Worm (Caenorhabditis elegans) whole organism, L1 larva: Measurements from ENCODE around the gene nhr-246.

ENCODE experiments used
- aly-2 ChIP-seq: fragments of 150-350 bp; optimal IDR thresholded peaks from 2 replicates; lab custom pipeline; 2014; ENCODE audit warnings: missing biosample characterization, missing genetic modification characterization
- ceh-88 ChIP-seq: fragments of 200-800 bp; sonication (Bioruptor generic); IDR thresholded peaks from 2 replicates; pipeline ENCODE4 v1.3.6; 2022; ENCODE audit warnings: missing genetic modification characterization, missing compliant biosample characterization
- efl-1 ChIP-seq, 4 experiments: fragments of 150-350 bp; optimal IDR thresholded peaks in 3 of 4; peaks in 1 of 4; 1 replicate in 1 of 4; 2 replicates in 3 of 4; lab custom pipeline; 2014; ENCODE audit warnings: missing biosample characterization in 2 of 4, missing genetic modification characterization in 2 of 4, missing genetic modification reagents in 2 of 4
- elt-3 ChIP-seq, 6 experiments: fragments of 150-350 bp in 1 of 6; sonication (generic microtip); optimal IDR thresholded peaks; 2 replicates each; lab custom pipeline; 2017 to 2018; ENCODE audit warnings: missing biosample characterization in 6 of 6, missing genetic modification characterization in 6 of 6, inconsistent platforms in 1 of 6
- lin-35 ChIP-seq, 2 experiments: fragments of 150-350 bp; optimal IDR thresholded peaks; 2 replicates each; lab custom pipeline; 2014; ENCODE audit warnings: missing biosample characterization in 2 of 2, missing genetic modification characterization in 2 of 2, missing genetic modification reagents in 2 of 2
- lin-39 ChIP-seq: fragments of 150-350 bp; optimal IDR thresholded peaks from 2 replicates; lab custom pipeline; 2014; ENCODE audit warnings: missing biosample characterization, missing genetic modification reagents, missing genetic modification characterization
- nhr-47 ChIP-seq: sonication (generic microtip); optimal IDR thresholded peaks from 2 replicates; lab custom pipeline; 2016; ENCODE audit warnings: mild to moderate bottlenecking, missing genetic modification characterization, moderate library complexity, missing compliant biosample characterization
- nhr-90 ChIP-seq: sonication (generic microtip); optimal IDR thresholded peaks from 2 replicates; lab custom pipeline; 2016; ENCODE audit warnings: mild to moderate bottlenecking, missing genetic modification characterization, missing compliant biosample characterization; ENCODE audit not compliant: poor library complexity
- pag-3 ChIP-seq: sonication (generic microtip); optimal IDR thresholded peaks from 2 replicates; lab custom pipeline; 2017; ENCODE audit warnings: missing genetic modification characterization, mild to moderate bottlenecking, missing compliant biosample characterization, antibody characterized with exemption, borderline replicate concordance; ENCODE audit not compliant: insufficient read depth
- pqm-1 ChIP-seq: sonication (generic microtip); optimal IDR thresholded peaks from 3 replicates; lab custom pipeline; 2017; ENCODE audit warnings: missing biosample characterization, missing genetic modification characterization
- tlp-1 ChIP-seq: fragments of 150-350 bp; optimal IDR thresholded peaks from 2 replicates; lab custom pipeline; 2014; ENCODE audit warnings: missing biosample characterization, missing genetic modification characterization
- unc-130 ChIP-seq: fragments of 150-350 bp; optimal IDR thresholded peaks from 2 replicates; lab custom pipeline; 2017; ENCODE audit warnings: missing biosample characterization, missing genetic modification characterization, inconsistent platforms
- ztf-4 ChIP-seq: fragments of 150-350 bp; optimal IDR thresholded peaks from 2 replicates; lab custom pipeline; 2014; ENCODE audit warnings: missing biosample characterization, missing genetic modification characterization

- TF ChIP-seq aly-2 (no peak), ceh-88 (no peak), unc-130 (tag; lab: Kevin White, UChicago) (no peak), tlp-1 (tag; lab: Kevin White, UChicago) (peak; percentile 83), pqm-1 (tag; lab: Kevin White, UChicago) (peak; percentile 90), lin-39 (tag; lab: Kevin White, UChicago) (no peak), pag-3 (tag; lab: Kevin White, UChicago) (no peak), elt-3 (tag; optimal IDR thresholded peaks at IDR 0.05; lab: Kevin White, UChicago) (no peak), lin-35 (GFP tag; optimal IDR thresholded peaks at IDR 0.05; lab: Kevin White, UChicago) (no peak), nhr-90 (tag; lab: Kevin White, UChicago) (peak; percentile 19), nhr-47 (tag; lab: Kevin White, UChicago) (no peak), ztf-4 (tag; lab: Kevin White, UChicago) (no peak), efl-1 (optimal IDR thresholded peaks at IDR 0.05; lab: Kevin White, UChicago) (no peak), efl-1 (GFP tag; optimal IDR thresholded peaks at IDR 0.05 in 1 of 2; lab: Kevin White, UChicago) (peak in 1 of 2 experiments; percentile 37)
Measured at ce11 chrV:15298597-15298996, 17.7 kb upstream of the nhr-246 start, which contains the start of gene cpr-3.
